Fruit fly (Drosophila melanogaster): ENCODE data around the gene CG31365.

CG31365 gene

DNA sequence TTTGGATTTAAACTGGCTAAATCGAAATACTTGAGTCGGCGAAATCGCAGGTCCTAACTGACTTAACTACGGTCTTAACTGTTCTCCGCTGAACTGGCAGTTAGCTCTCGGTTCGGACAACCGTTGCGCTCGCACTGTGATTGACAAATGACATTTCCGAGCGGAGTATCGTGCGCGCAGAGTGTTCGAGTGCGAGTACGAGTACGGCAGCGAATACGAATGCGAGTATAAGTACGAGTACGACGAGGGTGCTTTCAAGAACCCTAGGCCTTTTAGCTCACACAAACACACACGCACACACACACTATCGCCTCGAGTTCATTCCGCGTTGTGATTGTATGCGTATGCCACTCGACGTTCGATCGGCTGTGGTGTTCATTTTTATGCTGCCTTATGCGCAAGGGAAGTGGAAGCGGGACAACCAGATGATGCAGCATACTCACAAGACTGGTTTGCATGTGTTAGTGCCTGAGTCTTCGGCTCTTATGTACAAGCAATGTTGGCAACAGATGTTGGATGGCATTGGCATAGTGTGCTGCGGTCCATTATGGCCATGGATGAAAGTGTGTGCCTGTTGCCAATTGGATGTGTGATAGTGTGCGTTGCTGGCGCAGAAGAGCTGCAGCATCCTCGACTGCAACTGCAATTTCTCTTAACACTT is 15.6 kb upstream of the CG31365 start, which contains the start of gene hh (continued):
- TF ChIP-seq GATAd (GFP tag; optimal IDR thresholded peaks at IDR 0.05) (no peak), lola (GFP tag; optimal IDR thresholded peaks at IDR 0.05) (no peak)

DNA sequence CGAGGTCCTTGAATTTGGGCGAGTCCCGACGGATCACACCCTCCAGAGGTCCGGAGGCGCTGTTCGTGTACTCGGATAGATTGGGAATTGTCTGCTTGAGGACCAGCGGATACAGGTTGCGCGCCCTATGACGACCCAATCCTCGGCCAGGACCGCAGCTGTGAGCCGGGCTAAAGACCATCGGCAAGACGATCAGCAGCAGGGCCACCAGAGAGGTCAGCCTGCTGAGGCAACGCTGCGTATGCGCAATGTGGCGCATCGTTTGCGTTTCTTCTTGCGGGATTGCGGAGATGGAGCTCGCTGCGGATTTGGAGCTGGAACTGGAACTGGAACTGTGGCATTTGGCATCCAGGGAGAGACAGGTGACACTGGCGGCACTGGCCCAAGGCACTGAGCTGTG is 14.9 kb upstream of the CG31365 start:
- TF ChIP-seq brk (GFP tag; optimal IDR thresholded peaks at IDR 0.05): no peak
- TF ChIP-seq Abd-B (GFP tag; optimal IDR thresholded peaks at IDR 0.05): no peak
- no peak for TF ChIP-seq lola (GFP tag; optimal IDR thresholded peaks at IDR 0.05)
- no peak for TF ChIP-seq CG32264 (GFP tag; optimal IDR thresholded peaks at IDR 0.05)
- TF ChIP-seq dmrt93B (GFP tag; optimal IDR thresholded peaks at IDR 0.05): no peak
- TF ChIP-seq sage (GFP tag; optimal IDR thresholded peaks at IDR 0.05): no peak
- TF ChIP-seq Dif (GFP tag; optimal IDR thresholded peaks at IDR 0.05; ENCODE audit: partially characterized antibody): no peak
- TF ChIP-seq Vsx2 (GFP tag; optimal IDR thresholded peaks at IDR 0.05; ENCODE audit: partially characterized antibody): no peak
- TF ChIP-seq rgr (GFP tag; optimal IDR thresholded peaks at IDR 0.05): no peak
- no peak for TF ChIP-seq fru (GFP tag; optimal IDR thresholded peaks at IDR 0.05)
- TF ChIP-seq dsf (GFP tag; optimal IDR thresholded peaks at IDR 0.05; ENCODE audit: borderline replicate concordance): no peak
- no peak for TF ChIP-seq CrebA (GFP tag; optimal IDR thresholded peaks at IDR 0.05; ENCODE audit: borderline replicate concordance)

DNA sequence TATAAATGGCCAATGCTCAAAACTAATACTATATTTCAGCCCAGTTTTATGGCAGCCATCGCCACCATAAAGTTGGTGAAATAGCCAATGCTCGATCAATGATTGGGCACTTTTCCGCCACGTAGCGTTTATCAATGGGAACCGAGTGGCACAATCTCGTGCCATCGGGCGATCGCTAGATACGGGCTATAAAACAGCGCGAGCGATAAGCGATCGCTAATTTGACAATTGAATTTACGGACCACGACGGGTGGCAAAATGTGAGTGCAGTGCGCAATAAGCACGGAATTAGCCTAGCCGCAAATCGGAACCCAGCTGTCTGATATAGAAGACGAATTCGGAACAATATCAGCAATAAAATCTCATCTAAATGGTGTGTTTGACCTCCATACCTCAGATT is 14.1 kb upstream of the CG31365 start:
- peak; percentile 43 for TF ChIP-seq br (GFP tag; optimal IDR thresholded peaks at IDR 0.05)
- TF ChIP-seq Hr78 (GFP tag; optimal IDR thresholded peaks at IDR 0.05): no peak
- TF ChIP-seq Vsx2 (GFP tag; optimal IDR thresholded peaks at IDR 0.05; ENCODE audit: partially characterized antibody): peak; percentile 37
- no peak for TF ChIP-seq pan (optimal IDR thresholded peaks at IDR 0.05)
- no peak for TF ChIP-seq Jra (GFP tag; optimal IDR thresholded peaks at IDR 0.05)
- no peak for TF ChIP-seq sv (GFP tag; optimal IDR thresholded peaks at IDR 0.05)
- TF ChIP-seq Rel (GFP tag; optimal IDR thresholded peaks at IDR 0.05): no peak
- TF ChIP-seq Rel (tag; optimal IDR thresholded peaks at IDR 0.05): no peak
- no peak for TF ChIP-seq Dfd (GFP tag; optimal IDR thresholded peaks at IDR 0.05)
- TF ChIP-seq lola (GFP tag; optimal IDR thresholded peaks at IDR 0.05): no peak
- no peak for TF ChIP-seq HLH106 (tag; optimal IDR thresholded peaks at IDR 0.05)
- no peak for TF ChIP-seq ey (GFP tag; optimal IDR thresholded peaks at IDR 0.05)
- peak; percentile 49 for TF ChIP-seq h (GFP tag; optimal IDR thresholded peaks at IDR 0.05)
- no peak for TF ChIP-seq rgr (GFP tag; optimal IDR thresholded peaks at IDR 0.05)
- TF ChIP-seq Hr83 (GFP tag; optimal IDR thresholded peaks at IDR 0.05; ENCODE audit: poor library complexity, severe bottlenecking): no peak
- TF ChIP-seq Abd-B (GFP tag; optimal IDR thresholded peaks at IDR 0.05): no peak

DNA sequence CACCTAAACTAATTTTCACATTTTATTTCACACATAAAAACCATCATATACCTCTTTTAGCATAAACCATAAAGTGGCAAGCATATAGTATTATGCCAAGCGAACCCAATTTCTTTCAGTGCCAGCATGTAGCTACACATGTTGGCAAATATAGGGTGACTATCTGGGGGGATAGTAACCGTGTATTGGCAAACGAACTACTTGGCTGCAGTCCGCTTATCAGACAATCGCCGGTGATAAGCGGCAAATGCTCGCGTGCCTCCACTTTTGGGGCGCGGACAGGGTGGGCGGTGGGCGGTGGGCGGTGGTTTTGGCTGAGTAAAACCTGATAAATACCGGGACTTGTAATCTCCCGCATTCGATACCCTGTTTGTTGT is 13.4 kb upstream of the CG31365 start:
- TF ChIP-seq lola (GFP tag; optimal IDR thresholded peaks at IDR 0.05) (no peak), dmrt93B (GFP tag; optimal IDR thresholded peaks at IDR 0.05) (no peak), foxo (GFP tag; optimal IDR thresholded peaks at IDR 0.05) (peak in 1 of 2 experiments; percentile 15), h (GFP tag; optimal IDR thresholded peaks at IDR 0.05) (peak; percentile 4), Rel (GFP tag; optimal IDR thresholded peaks at IDR 0.05) (no peak), Rel (tag; optimal IDR thresholded peaks at IDR 0.05) (peak; percentile 70)

DNA sequence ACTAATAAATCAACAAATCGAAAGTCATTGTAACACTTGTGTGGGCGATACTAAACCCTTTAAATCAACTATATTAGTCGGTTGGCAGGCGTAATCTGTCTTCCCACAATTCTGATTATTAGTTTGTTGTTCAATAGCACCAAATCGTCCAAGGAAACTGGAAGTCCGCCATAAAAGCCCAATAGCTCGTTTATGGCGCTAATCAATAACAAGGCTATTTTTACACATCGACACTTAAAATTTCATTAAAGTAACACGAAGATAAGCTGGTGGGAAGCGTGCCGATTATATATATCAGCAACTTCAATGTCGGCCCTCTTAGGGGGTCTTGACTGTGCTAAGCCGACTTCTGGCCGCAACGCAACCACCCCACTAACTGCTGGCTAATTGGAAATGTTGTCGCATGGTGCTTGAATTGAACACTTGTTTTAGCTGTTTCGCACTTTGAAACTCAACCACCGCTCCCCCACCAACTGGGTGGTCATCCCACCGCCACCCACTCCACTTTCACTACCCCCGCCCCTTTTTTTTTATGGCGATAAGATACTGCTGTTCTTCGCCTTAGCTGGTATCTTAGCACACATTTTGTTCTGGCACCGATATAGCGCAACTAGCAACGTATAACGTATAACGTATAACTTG is 12.9 kb upstream of the CG31365 start:
- TF ChIP-seq tai (GFP tag; optimal IDR thresholded peaks at IDR 0.05): no peak
- TF ChIP-seq h (GFP tag; optimal IDR thresholded peaks at IDR 0.05): peak; percentile 23

DNA sequence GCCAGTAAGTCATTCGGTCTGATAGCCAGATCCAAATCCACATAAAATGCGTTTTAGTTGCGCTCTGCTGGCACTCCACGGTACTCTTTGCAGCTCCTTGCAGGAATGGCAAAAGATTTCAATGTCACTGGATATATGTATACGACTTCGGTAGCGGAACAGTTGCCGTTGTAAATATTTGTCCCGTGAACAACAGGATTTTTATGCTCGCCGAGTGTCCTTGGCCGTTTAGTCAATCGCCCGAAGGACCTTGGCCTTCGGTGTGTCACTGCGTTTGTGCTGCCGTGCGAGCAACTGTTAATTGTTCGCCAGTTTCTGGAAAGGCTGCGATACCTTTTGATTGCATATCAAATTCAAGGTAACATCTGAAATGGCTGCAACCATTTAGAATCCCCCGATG is 12.2 kb upstream of the CG31365 start:
- TF ChIP-seq h (GFP tag; optimal IDR thresholded peaks at IDR 0.05) (no peak), foxo (GFP tag; optimal IDR thresholded peaks at IDR 0.05) (no peak), woc (GFP tag; optimal IDR thresholded peaks at IDR 0.05) (no peak), HLH106 (tag; optimal IDR thresholded peaks at IDR 0.05) (no peak), jim (GFP tag; optimal IDR thresholded peaks at IDR 0.05) (no peak), dsf (GFP tag; optimal IDR thresholded peaks at IDR 0.05; ENCODE audit: borderline replicate concordance) (no peak), psq (GFP tag; optimal IDR thresholded peaks at IDR 0.05) (no peak), dmrt93B (GFP tag; optimal IDR thresholded peaks at IDR 0.05) (no peak), sage (GFP tag; optimal IDR thresholded peaks at IDR 0.05) (no peak), Jra (GFP tag; optimal IDR thresholded peaks at IDR 0.05) (no peak), Abd-B (GFP tag; optimal IDR thresholded peaks at IDR 0.05) (no peak), Sp1 (GFP tag; optimal IDR thresholded peaks at IDR 0.05) (no peak), Hr83 (GFP tag; optimal IDR thresholded peaks at IDR 0.05; ENCODE audit: poor library complexity, severe bottlenecking) (no peak)
